Fruit fly (Drosophila melanogaster): ENCODE measurements around the gene CG5866.

DNA sequence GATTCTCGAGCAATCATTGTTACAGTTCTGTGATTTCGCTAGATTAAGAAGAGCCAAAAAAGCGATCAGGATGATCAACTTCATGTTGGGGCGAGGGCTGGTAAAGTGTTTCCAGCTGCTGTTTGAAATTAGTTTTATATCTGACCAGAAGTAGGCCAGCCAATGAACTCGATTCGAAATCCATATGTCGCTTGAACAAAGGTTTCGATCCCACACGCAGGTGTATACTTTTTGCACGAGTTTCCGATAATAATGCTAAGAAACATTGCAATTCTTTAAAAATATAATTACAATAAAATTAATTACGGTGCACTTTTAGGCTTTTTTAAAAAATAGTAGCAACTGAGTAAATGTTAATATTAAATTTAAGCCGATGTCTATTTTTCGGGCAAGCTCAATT is 11.9 kb upstream of the CG5866 start, which contains the start of gene CG34280:
- no peak for TF ChIP-seq usp (GFP tag; optimal IDR thresholded peaks at IDR 0.05)
- no peak for TF ChIP-seq CG9705 (GFP tag; optimal IDR thresholded peaks at IDR 0.05)
- no peak for TF ChIP-seq sv (GFP tag; optimal IDR thresholded peaks at IDR 0.05)

Measured in whole organism, wandering third instar larva.